Fruit fly (Drosophila melanogaster): Measurements from ENCODE around the gene svr.

Gene svr

dm6 chrX:496326-496725, at the start of gene svr:
svr (plus strand) TSS chrX:496446.
- TF ChIP-seq Rel (GFP tag; optimal IDR thresholded peaks at IDR 0.05), result no peak
- peak; percentile 53 for TF ChIP-seq Rel (tag; optimal IDR thresholded peaks at IDR 0.05)
- no peak for TF ChIP-seq jim (GFP tag; optimal IDR thresholded peaks at IDR 0.05)

DNA sequence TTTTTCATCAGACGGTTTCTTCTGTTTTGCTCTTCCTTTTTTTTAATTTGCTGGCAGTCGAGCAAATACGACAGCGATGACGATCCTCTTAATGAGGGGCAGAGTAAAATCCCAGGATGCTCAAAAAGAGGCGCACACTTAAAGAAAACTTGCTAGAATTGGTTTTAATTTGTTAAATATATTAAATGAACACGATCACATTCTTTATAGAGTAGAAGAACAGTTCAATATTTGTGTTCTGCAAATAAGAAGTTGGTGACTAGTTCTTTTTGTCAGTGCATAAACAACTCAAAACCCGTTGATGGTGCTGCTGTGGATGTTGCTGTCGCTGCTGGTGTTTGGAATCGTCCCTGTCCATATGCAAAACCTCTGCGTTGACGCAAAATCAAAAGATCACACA, 48.0 kb upstream of the svr start:
- no peak for TF ChIP-seq Abd-B (GFP tag; optimal IDR thresholded peaks at IDR 0.05)
- no peak for TF ChIP-seq dl (GFP tag; optimal IDR thresholded peaks at IDR 0.05; ENCODE audit: insufficient read depth in 1 of 2, partially characterized antibody in 2 of 2)
- peak; percentile 59 for TF ChIP-seq dmrt93B (GFP tag; optimal IDR thresholded peaks at IDR 0.05)
- peak; percentile 79 for TF ChIP-seq Sp1 (GFP tag; optimal IDR thresholded peaks at IDR 0.05)
- TF ChIP-seq Vsx2 (GFP tag; optimal IDR thresholded peaks at IDR 0.05; ENCODE audit: partially characterized antibody), result no peak
- peak; percentile 23 for TF ChIP-seq CG9705 (GFP tag; optimal IDR thresholded peaks at IDR 0.05)
- peak; percentile 88 for TF ChIP-seq h (GFP tag; optimal IDR thresholded peaks at IDR 0.05)
- peak; percentile 80 for TF ChIP-seq fru (GFP tag; optimal IDR thresholded peaks at IDR 0.05)
- no peak for TF ChIP-seq Dif (GFP tag; optimal IDR thresholded peaks at IDR 0.05; ENCODE audit: partially characterized antibody)
- TF ChIP-seq lola (GFP tag; optimal IDR thresholded peaks at IDR 0.05), result no peak
- no peak for TF ChIP-seq usp (GFP tag; optimal IDR thresholded peaks at IDR 0.05)
- TF ChIP-seq rgr (GFP tag; optimal IDR thresholded peaks at IDR 0.05), result peak; percentile 84
- peak; percentile 20 for TF ChIP-seq dsf (GFP tag; optimal IDR thresholded peaks at IDR 0.05; ENCODE audit: borderline replicate concordance)
- peak; percentile 77 for TF ChIP-seq br (GFP tag; optimal IDR thresholded peaks at IDR 0.05)
- TF ChIP-seq psq (GFP tag; optimal IDR thresholded peaks at IDR 0.05), result peak; percentile 71
- TF ChIP-seq Jra (GFP tag; optimal IDR thresholded peaks at IDR 0.05), result peak; percentile 11
- TF ChIP-seq Hnf4 (GFP tag; optimal IDR thresholded peaks at IDR 0.05), result peak; percentile 79
- no peak for TF ChIP-seq jim (GFP tag; optimal IDR thresholded peaks at IDR 0.05)
- no peak for TF ChIP-seq GATAd (GFP tag; optimal IDR thresholded peaks at IDR 0.05)
- no peak for TF ChIP-seq Hr83 (GFP tag; optimal IDR thresholded peaks at IDR 0.05; ENCODE audit: poor library complexity, severe bottlenecking)
- TF ChIP-seq Mio (GFP tag; optimal IDR thresholded peaks at IDR 0.05), result no peak
- no peak for TF ChIP-seq N (GFP tag; optimal IDR thresholded peaks at IDR 0.05)
- peak; percentile 81 for TF ChIP-seq ey (GFP tag; optimal IDR thresholded peaks at IDR 0.05)
- peak in 1 of 2 experiments; percentile 86 for TF ChIP-seq foxo (GFP tag; optimal IDR thresholded peaks at IDR 0.05)
- peak; percentile 66 for TF ChIP-seq woc (GFP tag; optimal IDR thresholded peaks at IDR 0.05)
- no peak for TF ChIP-seq Myc (optimal IDR thresholded peaks at IDR 0.05)
- no peak for TF ChIP-seq Dfd (GFP tag; optimal IDR thresholded peaks at IDR 0.05)
- TF ChIP-seq sv (GFP tag; optimal IDR thresholded peaks at IDR 0.05), result no peak
- peak; percentile 79 for TF ChIP-seq OdsH (GFP tag; optimal IDR thresholded peaks at IDR 0.05)
- TF ChIP-seq brk (GFP tag; optimal IDR thresholded peaks at IDR 0.05), result peak; percentile 73
- no peak for TF ChIP-seq pan (optimal IDR thresholded peaks at IDR 0.05)
- TF ChIP-seq sage (GFP tag; optimal IDR thresholded peaks at IDR 0.05), result peak; percentile 68
- TF ChIP-seq tai (GFP tag; optimal IDR thresholded peaks at IDR 0.05), result peak; percentile 69
- TF ChIP-seq HLH106 (tag; optimal IDR thresholded peaks at IDR 0.05), result peak; percentile 80
- peak; percentile 38 for TF ChIP-seq Rel (GFP tag; optimal IDR thresholded peaks at IDR 0.05)
- peak; percentile 5 for TF ChIP-seq Rel (tag; optimal IDR thresholded peaks at IDR 0.05)
- no peak for TF ChIP-seq Hr78 (GFP tag; optimal IDR thresholded peaks at IDR 0.05)
- peak; percentile 34 for TF ChIP-seq CG32264 (GFP tag; optimal IDR thresholded peaks at IDR 0.05)
- TF ChIP-seq CrebA (GFP tag; optimal IDR thresholded peaks at IDR 0.05; ENCODE audit: borderline replicate concordance), result peak; percentile 37

dm6 chrX:448978-449377, 47.3 kb upstream of the svr start:
- TF ChIP-seq rgr (GFP tag; optimal IDR thresholded peaks at IDR 0.05) (no peak), sv (GFP tag; optimal IDR thresholded peaks at IDR 0.05) (no peak), OdsH (GFP tag; optimal IDR thresholded peaks at IDR 0.05) (no peak), Dif (GFP tag; optimal IDR thresholded peaks at IDR 0.05; ENCODE audit: partially characterized antibody) (no peak), usp (GFP tag; optimal IDR thresholded peaks at IDR 0.05) (no peak), tai (GFP tag; optimal IDR thresholded peaks at IDR 0.05) (no peak), dmrt93B (GFP tag; optimal IDR thresholded peaks at IDR 0.05) (no peak), Hr78 (GFP tag; optimal IDR thresholded peaks at IDR 0.05) (no peak), foxo (GFP tag; optimal IDR thresholded peaks at IDR 0.05) (no peak), Abd-B (GFP tag; optimal IDR thresholded peaks at IDR 0.05) (no peak), jim (GFP tag; optimal IDR thresholded peaks at IDR 0.05) (no peak), GATAd (GFP tag; optimal IDR thresholded peaks at IDR 0.05) (no peak), fru (GFP tag; optimal IDR thresholded peaks at IDR 0.05) (no peak), Sp1 (GFP tag; optimal IDR thresholded peaks at IDR 0.05) (no peak), Jra (GFP tag; optimal IDR thresholded peaks at IDR 0.05) (no peak), psq (GFP tag; optimal IDR thresholded peaks at IDR 0.05) (no peak), br (GFP tag; optimal IDR thresholded peaks at IDR 0.05) (no peak), dl (GFP tag; optimal IDR thresholded peaks at IDR 0.05; ENCODE audit: insufficient read depth in 1 of 2, partially characterized antibody in 2 of 2) (no peak), CG32264 (GFP tag; optimal IDR thresholded peaks at IDR 0.05) (no peak)

Data from whole organism, wandering third instar larva.